Fruit fly (Drosophila melanogaster): ENCODE results near the gene Aos1.

Aos1 gene

DNA sequence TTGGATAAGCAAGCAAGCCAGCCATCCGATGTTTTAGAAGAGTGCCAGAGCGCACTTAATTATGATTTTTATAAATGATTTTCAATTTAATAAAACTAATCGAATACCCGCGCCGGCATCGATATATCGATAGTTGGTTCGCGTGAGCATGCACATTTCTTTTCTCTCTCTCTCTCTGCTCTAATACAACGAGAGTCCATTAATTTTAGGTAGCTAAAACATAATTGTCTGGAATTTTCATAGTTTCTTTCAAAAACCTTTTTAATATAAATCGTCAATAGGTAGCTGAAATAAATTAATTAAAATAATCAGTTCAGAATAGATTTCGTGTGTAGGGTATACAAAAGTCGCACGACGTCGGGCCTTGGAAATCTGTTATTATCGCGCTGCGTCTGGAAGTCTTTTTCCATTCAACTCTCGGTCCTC lies 15.3 kb upstream of the Aos1 start, which contains the start of gene CG18549 (continued):
- peak; percentile 99 for TF ChIP-seq gt (GFP tag; IDR thresholded peaks at IDR 0.05)
- peak; percentile 93 for TF ChIP-seq CG18011 (GFP tag; optimal IDR thresholded peaks at IDR 0.05)
- TF ChIP-seq emc (GFP tag; optimal IDR thresholded peaks at IDR 0.05), result peak; percentile 97
- peak; percentile 98 for TF ChIP-seq CG10274 (GFP tag; optimal IDR thresholded peaks at IDR 0.05)
- peak; percentile 99 for TF ChIP-seq mirr (GFP tag; optimal IDR thresholded peaks at IDR 0.05)
- peak; percentile 99 for TF ChIP-seq dimm (GFP tag; IDR thresholded peaks at IDR 0.05)
- peak; percentile 98 for TF ChIP-seq luna (GFP tag; optimal IDR thresholded peaks at IDR 0.05)
- TF ChIP-seq Atf6 (GFP tag; IDR thresholded peaks at IDR 0.05), result peak; percentile 100
- peak; percentile 100 for TF ChIP-seq CG12659 (GFP tag; optimal IDR thresholded peaks at IDR 0.05)
- peak; percentile 100 for TF ChIP-seq CG2202 (tag; optimal IDR thresholded peaks at IDR 0.05)
- peak; percentile 100 for TF ChIP-seq MBD-R2 (GFP tag; IDR thresholded peaks at IDR 0.05)
- TF ChIP-seq zfh1 (GFP tag; IDR thresholded peaks at IDR 0.05), result peak; percentile 100
- TF ChIP-seq pho (GFP tag; optimal IDR thresholded peaks at IDR 0.05), result peak; percentile 99
- TF ChIP-seq CG4328 (GFP tag; optimal IDR thresholded peaks at IDR 0.05), result peak; percentile 99
- peak; percentile 100 for TF ChIP-seq sens (GFP tag)
- TF ChIP-seq CG13624 (GFP tag; optimal IDR thresholded peaks at IDR 0.05), result peak; percentile 100
- TF ChIP-seq kay (GFP tag; optimal IDR thresholded peaks at IDR 0.05), result peak; percentile 99
- TF ChIP-seq CG7745 (tag; optimal IDR thresholded peaks at IDR 0.05), result peak; percentile 98
- TF ChIP-seq ci (GFP tag; IDR thresholded peaks at IDR 0.05), result peak; percentile 100
- peak; percentile 76 for TF ChIP-seq bbx (GFP tag; IDR thresholded peaks at IDR 0.05; ENCODE audit: partially characterized antibody)
- peak; percentile 99 for TF ChIP-seq CG11085 (GFP tag; IDR thresholded peaks at IDR 0.05)
- peak; percentile 44 for TF ChIP-seq gfzf (GFP tag; optimal IDR thresholded peaks at IDR 0.05)
- TF ChIP-seq CG7357 (GFP tag; IDR thresholded peaks at IDR 0.05), result peak; percentile 99
- TF ChIP-seq CG34376 (GFP tag; optimal IDR thresholded peaks at IDR 0.05), result peak; percentile 100
- peak; percentile 91 for TF ChIP-seq Neu2 (GFP tag; optimal IDR thresholded peaks at IDR 0.05; ENCODE audit: borderline replicate concordance)
- TF ChIP-seq unc-4 (GFP tag; IDR thresholded peaks at IDR 0.05; ENCODE audit: partially characterized antibody), result peak; percentile 81
- TF ChIP-seq exex (tag; optimal IDR thresholded peaks at IDR 0.05), result peak; percentile 99
- peak; percentile 100 for TF ChIP-seq lilli (GFP tag; optimal IDR thresholded peaks at IDR 0.05)
- peak; percentile 99 for TF ChIP-seq Atf-2 (GFP tag; optimal IDR thresholded peaks at IDR 0.05)
- peak; percentile 100 for TF ChIP-seq CG17829 (tag; optimal IDR thresholded peaks at IDR 0.05)
- TF ChIP-seq psq (GFP tag; optimal IDR thresholded peaks at IDR 0.05), result peak; percentile 97
- peak; percentile 100 for TF ChIP-seq CG32772 (GFP tag; IDR thresholded peaks at IDR 0.05)
- TF ChIP-seq CG30020 (tag; optimal IDR thresholded peaks at IDR 0.05), result peak; percentile 94
- peak; percentile 96 for TF ChIP-seq p53 (GFP tag; optimal IDR thresholded peaks at IDR 0.05)
- peak; percentile 99 for TF ChIP-seq CG14667 (GFP tag; IDR thresholded peaks at IDR 0.05)
- peak; percentile 99 for TF ChIP-seq CG11398 (GFP tag; optimal IDR thresholded peaks at IDR 0.05)
- TF ChIP-seq fd102C (GFP tag; optimal IDR thresholded peaks at IDR 0.05), result peak; percentile 92
- peak; percentile 81 for TF ChIP-seq CTCF (GFP tag; optimal IDR thresholded peaks at IDR 0.05)
- peak; percentile 99 for TF ChIP-seq CG14710 (tag; optimal IDR thresholded peaks at IDR 0.05)
- TF ChIP-seq crc (GFP tag; optimal IDR thresholded peaks at IDR 0.05), result peak; percentile 98
- TF ChIP-seq CG1024 (GFP tag; IDR thresholded peaks at IDR 0.05), result peak; percentile 98
- TF ChIP-seq pzg (GFP tag; optimal IDR thresholded peaks at IDR 0.05), result peak; percentile 52
- TF ChIP-seq tgo (GFP tag; IDR thresholded peaks at IDR 0.05), result peak; percentile 100
- peak; percentile 99 for TF ChIP-seq CG6272 (GFP tag; IDR thresholded peaks at IDR 0.05)
- TF ChIP-seq CG18599 (GFP tag; optimal IDR thresholded peaks at IDR 0.05), result peak; percentile 100
- peak; percentile 99 for TF ChIP-seq CG18764 (GFP tag; optimal IDR thresholded peaks at IDR 0.05)
- peak; percentile 99 for TF ChIP-seq jing (GFP tag; optimal IDR thresholded peaks at IDR 0.05)
- TF ChIP-seq CG1832 (GFP tag; optimal IDR thresholded peaks at IDR 0.05), result no peak
- TF ChIP-seq sens-2 (GFP tag; IDR thresholded peaks at IDR 0.05), result peak; percentile 100
- peak; percentile 99 for TF ChIP-seq CG11504 (tag; optimal IDR thresholded peaks at IDR 0.05)
- peak; percentile 100 for TF ChIP-seq ATbp (GFP tag; optimal IDR thresholded peaks at IDR 0.05)
- peak; percentile 100 for TF ChIP-seq CG11456 (GFP tag; IDR thresholded peaks at IDR 0.05)
